Worm (Caenorhabditis elegans) whole organism, L1 larva: ENCODE measurements around the gene clec-124.

ENCODE experiments used
- ces-1 ChIP-seq: fragments of 150-350 bp; optimal IDR thresholded peaks from 2 replicates; lab custom pipeline; 2014; ENCODE audit warnings: missing biosample characterization, missing genetic modification reagents, missing genetic modification characterization
- dpl-1 ChIP-seq, 3 experiments: fragments of 150-350 bp in 2 of 3; sonication (generic microtip) in 1 of 3; optimal IDR thresholded peaks; 2 replicates each; lab custom pipeline; 2014 to 2017; ENCODE audit warnings: missing biosample characterization in 3 of 3, missing genetic modification characterization in 3 of 3, missing genetic modification reagents in 3 of 3
- mdl-1 ChIP-seq, 2 experiments: fragments of 150-350 bp; optimal IDR thresholded peaks; 2 replicates each; lab custom pipeline; 2014 to 2017; ENCODE audit warnings: missing biosample characterization in 2 of 2, missing genetic modification characterization in 2 of 2, inconsistent platforms in 1 of 2
- nhr-11 ChIP-seq: fragments of 150-350 bp; optimal IDR thresholded peaks from 2 replicates; lab custom pipeline; 2014; ENCODE audit warnings: missing biosample characterization, missing genetic modification characterization
- nhr-12 ChIP-seq: sonication (generic microtip); optimal IDR thresholded peaks from 2 replicates; lab custom pipeline; 2017; ENCODE audit warnings: missing biosample characterization, missing genetic modification characterization
- pqm-1 ChIP-seq: sonication (generic microtip); optimal IDR thresholded peaks from 3 replicates; lab custom pipeline; 2017; ENCODE audit warnings: missing biosample characterization, missing genetic modification characterization

- TF ChIP-seq nhr-12 (tag; lab: Kevin White, UChicago) (no peak), mdl-1 (tag; optimal IDR thresholded peaks at IDR 0.05; lab: Kevin White, UChicago) (no peak), pqm-1 (tag; lab: Kevin White, UChicago) (no peak), ces-1 (GFP tag; lab: Kevin White, UChicago) (no peak), dpl-1 (GFP tag; optimal IDR thresholded peaks at IDR 0.05; lab: Kevin White, UChicago) (no peak), nhr-11 (tag; lab: Kevin White, UChicago) (no peak)
These were observed 29.1 kb downstream of the clec-124 start, which contains the start of gene wht-4 for ce11 chrII:3278634-3279033.
